Fruit fly (Drosophila melanogaster): ENCODE measurements around the gene REPTOR-BP.
A peak's percentile ranks its signal among the peaks of the same experiment; 100 is the strongest.

REPTOR-BP gene

DNA sequence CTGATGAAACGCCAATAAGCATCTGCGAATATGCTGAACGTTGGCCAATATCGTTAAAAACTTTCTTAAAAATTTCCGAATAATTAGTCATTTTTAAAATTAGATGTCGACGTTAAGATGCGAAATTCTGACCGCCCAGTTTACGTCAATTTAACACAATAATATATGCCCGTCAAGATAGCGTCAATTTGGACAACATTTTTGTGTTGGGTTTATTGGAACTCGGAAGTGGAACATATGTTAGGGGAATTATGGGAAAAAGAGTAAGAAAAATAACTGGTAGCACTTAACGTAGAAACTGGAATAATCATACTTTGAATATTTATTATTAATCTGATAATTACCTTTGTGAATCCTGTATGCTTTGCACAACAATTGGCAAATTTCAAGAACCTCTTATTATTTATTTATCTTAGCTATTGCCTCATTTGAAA, 8.2 kb upstream of the REPTOR-BP start, which contains the start of gene CG5676 (continued):
- TF ChIP-seq eve (GFP tag; optimal IDR thresholded peaks at IDR 0.05) (peak in 1 of 2 experiments; percentile 45), CG33213 (GFP tag; optimal IDR thresholded peaks at IDR 0.05) (no peak), zf30C (GFP tag; optimal IDR thresholded peaks at IDR 0.05) (no peak), CG12219 (GFP tag; optimal IDR thresholded peaks at IDR 0.05) (no peak), CG7928 (GFP tag; optimal IDR thresholded peaks at IDR 0.05) (no peak), sqz (GFP tag; optimal IDR thresholded peaks at IDR 0.05) (no peak), exex (tag; optimal IDR thresholded peaks at IDR 0.05) (no peak), nmo (GFP tag; optimal IDR thresholded peaks at IDR 0.05) (peak; percentile 39), CG30020 (tag; optimal IDR thresholded peaks at IDR 0.05) (peak; percentile 99), CG17802 (tag; optimal IDR thresholded peaks at IDR 0.05) (peak; percentile 86), MBD-R2 (GFP tag; IDR thresholded peaks at IDR 0.05) (peak; percentile 70), zen (tag; optimal IDR thresholded peaks at IDR 0.05) (peak; percentile 56), CG16813 (GFP tag; IDR thresholded peaks at IDR 0.05; ENCODE audit: partially characterized antibody) (no peak), CG4360 (GFP tag; IDR thresholded peaks at IDR 0.05) (no peak)

DNA sequence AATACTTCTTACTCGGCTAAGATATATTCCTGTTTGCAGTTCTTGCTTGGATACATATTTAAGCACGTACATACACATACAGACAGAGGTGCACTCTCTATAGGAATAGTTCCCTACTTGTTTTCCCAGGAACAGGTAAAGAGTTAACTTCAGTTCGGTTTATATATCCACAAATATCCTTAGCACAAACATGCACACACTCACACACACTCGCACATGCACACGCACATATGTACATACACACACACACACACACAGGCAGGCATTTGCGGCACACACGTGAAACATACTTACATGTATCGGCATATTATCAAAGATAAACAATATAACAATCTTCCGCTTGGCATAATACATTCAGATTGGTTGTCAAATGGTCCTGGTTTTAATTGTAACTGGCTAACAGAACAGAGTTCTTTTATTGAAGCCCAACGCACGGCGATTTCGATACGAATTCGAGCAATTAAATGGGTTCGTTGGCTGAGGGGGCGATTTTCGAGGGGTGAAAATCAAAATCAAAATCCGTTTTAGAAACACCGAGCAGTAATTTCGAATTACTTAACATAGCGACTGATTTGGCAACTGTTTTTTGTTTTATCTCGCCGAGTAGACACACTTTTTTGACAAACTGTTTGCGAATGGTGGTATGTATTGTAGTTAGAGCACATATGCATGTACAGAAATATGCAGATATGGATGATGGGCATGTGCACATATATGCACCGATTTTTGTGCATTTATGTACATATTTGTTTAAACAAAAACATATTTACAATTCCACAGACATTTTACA, 3.8 kb upstream of the REPTOR-BP start:
- TF ChIP-seq eve (GFP tag; optimal IDR thresholded peaks at IDR 0.05) (peak in 1 of 2 experiments; percentile 36), bowl (GFP tag; IDR thresholded peaks at IDR 0.05) (no peak), dysf (GFP tag; IDR thresholded peaks at IDR 0.05) (no peak), CG16815 (GFP tag; optimal IDR thresholded peaks at IDR 0.05) (no peak), Meics (GFP tag; optimal IDR thresholded peaks at IDR 0.05) (no peak), CG9609 (GFP tag; optimal IDR thresholded peaks at IDR 0.05) (no peak), CG10274 (GFP tag; optimal IDR thresholded peaks at IDR 0.05) (no peak), knrl (GFP tag; IDR thresholded peaks at IDR 0.05; ENCODE audit: partially characterized antibody) (no peak), Drgx (GFP tag; IDR thresholded peaks at IDR 0.05) (0 out of 2 replicates have a peak, but pooled peaks have one; percentile 27), CG8388 (GFP tag; optimal IDR thresholded peaks at IDR 0.05) (peak; percentile 99), Opbp (GFP tag; IDR thresholded peaks at IDR 0.05; ENCODE audit: partially characterized antibody) (no peak), tgo (GFP tag; IDR thresholded peaks at IDR 0.05) (no peak; the same call in 2 of the 3 replicates), pan (optimal IDR thresholded peaks at IDR 0.05) (no peak), pan (GFP tag; optimal IDR thresholded peaks at IDR 0.05 in 1 of 2, IDR thresholded peaks at IDR 0.05 in 1 of 2) (peak in 1 of 2 experiments; percentile 48), toy (GFP tag; IDR thresholded peaks at IDR 0.05) (no peak), CG1603 (tag; optimal IDR thresholded peaks at IDR 0.05) (no peak), Fer1 (GFP tag; optimal IDR thresholded peaks at IDR 0.05) (no peak), gfzf (GFP tag; optimal IDR thresholded peaks at IDR 0.05) (no peak), wdn (GFP tag; IDR thresholded peaks at IDR 0.05) (no peak), CTCF (GFP tag; optimal IDR thresholded peaks at IDR 0.05) (no peak), CG11696 (GFP tag; IDR thresholded peaks at IDR 0.05) (no peak), nmo (GFP tag; optimal IDR thresholded peaks at IDR 0.05) (no peak), CG34224 (GFP tag; IDR thresholded peaks at IDR 0.05; ENCODE audit: partially characterized antibody) (no peak), CG1529 (GFP tag; optimal IDR thresholded peaks at IDR 0.05) (no peak), lola (GFP tag; optimal IDR thresholded peaks at IDR 0.05) (peak in 1 of 3 experiments; percentile 44), CG12104 (GFP tag; optimal IDR thresholded peaks at IDR 0.05) (no peak), nom (GFP tag; optimal IDR thresholded peaks at IDR 0.05) (no peak), Camta (GFP tag; optimal IDR thresholded peaks at IDR 0.05) (no peak), odd (GFP tag; optimal IDR thresholded peaks at IDR 0.05) (no peak), zfh1 (GFP tag; IDR thresholded peaks at IDR 0.05) (peak; percentile 13; the same call in 1 of the 3 replicates), lov (optimal IDR thresholded peaks at IDR 0.05) (peak; percentile 80), lov (GFP tag; IDR thresholded peaks at IDR 0.05) (no peak), CG15011 (GFP tag; optimal IDR thresholded peaks at IDR 0.05) (no peak), Elba2 (GFP tag; optimal IDR thresholded peaks at IDR 0.05) (no peak), CG15479 (GFP tag; optimal IDR thresholded peaks at IDR 0.05) (peak; percentile 47), sens (GFP tag) (peak; percentile 49), cg (GFP tag; optimal IDR thresholded peaks at IDR 0.05) (peak; percentile 91)
